Worm (Caenorhabditis elegans): ENCODE data around the gene unc-32.

unc-32 gene

ce11 chrIII:8901078-8901477 is 4.3 kb upstream of the unc-32 start:
- peak; percentile 19; the same call in 1 of the 2 replicates for TF ChIP-seq ceh-20 (GFP tag; IDR thresholded peaks at IDR 0.05)
- TF ChIP-seq php-3 (GFP tag; IDR thresholded peaks at IDR 0.05), result peak; percentile 34; the same call in 1 of the 2 replicates
- TF ChIP-seq dve-1 (tag; optimal IDR thresholded peaks at IDR 0.05; ENCODE audit: insufficient read depth), result peak; percentile 16
- TF ChIP-seq nhr-102 (tag; optimal IDR thresholded peaks at IDR 0.05), result peak; percentile 28
- TF ChIP-seq mes-2 (tag; optimal IDR thresholded peaks at IDR 0.05; ENCODE audit: poor library complexity, severe bottlenecking), result peak; percentile 16
- TF ChIP-seq nhr-48 (tag; optimal IDR thresholded peaks at IDR 0.05), result peak; percentile 23
- 0 out of 2 replicates have a peak, but pooled peaks have one; percentile 47 for TF ChIP-seq dmd-9 (GFP tag; IDR thresholded peaks at IDR 0.05)
- 0 out of 2 replicates have a peak, but pooled peaks have one; percentile 18 for TF ChIP-seq hmg-1.1 (GFP tag; IDR thresholded peaks at IDR 0.05)
- TF ChIP-seq rbr-2 (tag; optimal IDR thresholded peaks at IDR 0.05), result peak; percentile 13
- peak; percentile 47 for TF ChIP-seq lin-38 (GFP tag; IDR thresholded peaks at IDR 0.05)
- peak; percentile 39 for TF ChIP-seq hlh-11 (tag; optimal IDR thresholded peaks at IDR 0.05)
- 0 out of 2 replicates have a peak, but pooled peaks have one; percentile 11 for TF ChIP-seq D1046.2 (GFP tag; IDR thresholded peaks at IDR 0.05)
- TF ChIP-seq T26A8.4 (GFP tag; IDR thresholded peaks at IDR 0.05), result 0 out of 2 replicates have a peak, but pooled peaks have one; percentile 28
- TF ChIP-seq dmd-6 (GFP tag; IDR thresholded peaks at IDR 0.05), result peak; percentile 9; the same call in 1 of the 2 replicates

ce11 chrIII:8903263-8903662 is 2.2 kb upstream of the unc-32 start:
- TF ChIP-seq aha-1 (tag), result peak; percentile 69
- TF ChIP-seq unc-62 (GFP tag; optimal IDR thresholded peaks at IDR 0.05 in 1 of 2), result no peak
- no peak for TF ChIP-seq unc-62 (tag; optimal IDR thresholded peaks at IDR 0.05)
- TF ChIP-seq nhr-11 (tag; optimal IDR thresholded peaks at IDR 0.05), result no peak

- no peak for TF ChIP-seq madf-5 (GFP tag; IDR thresholded peaks at IDR 0.05)
- peak; percentile 92 for TF ChIP-seq tra-1 (GFP tag; IDR thresholded peaks at IDR 0.05)
- peak; percentile 29 for TF ChIP-seq nhr-10 (tag; optimal IDR thresholded peaks at IDR 0.05)
- no peak for TF ChIP-seq aly-2 (tag; optimal IDR thresholded peaks at IDR 0.05)
- TF ChIP-seq unc-39 (tag; optimal IDR thresholded peaks at IDR 0.05), result no peak
- no peak for TF ChIP-seq snpc-4 (tag; optimal IDR thresholded peaks at IDR 0.05)
- TF ChIP-seq nhr-25 (tag; optimal IDR thresholded peaks at IDR 0.05; ENCODE audit: borderline replicate concordance, insufficient read depth), result peak; percentile 71
- peak; percentile 57 to 89 for TF ChIP-seq hif-1 (tag; optimal IDR thresholded peaks at IDR 0.05)
- TF ChIP-seq dmd-9 (GFP tag; IDR thresholded peaks at IDR 0.05), result peak; percentile 90
- TF ChIP-seq sdz-12 (GFP tag; optimal IDR thresholded peaks at IDR 0.05), result no peak
- no peak for TF ChIP-seq daf-12 (tag; optimal IDR thresholded peaks at IDR 0.05)
- TF ChIP-seq ceh-62 (tag; optimal IDR thresholded peaks at IDR 0.05), result no peak
- TF ChIP-seq zip-2 (tag; optimal IDR thresholded peaks at IDR 0.05), result peak; percentile 20
- peak; percentile 78; the same call in 1 of the 2 replicates for TF ChIP-seq saeg-2 (GFP tag; IDR thresholded peaks at IDR 0.05)
- peak; percentile 90 for TF ChIP-seq set-16 (GFP tag; IDR thresholded peaks at IDR 0.05)
- TF ChIP-seq nhr-76 (tag; optimal IDR thresholded peaks at IDR 0.05), result no peak
- TF ChIP-seq F44E2.7 (GFP tag; IDR thresholded peaks at IDR 0.05), result 0 out of 2 replicates have a peak, but pooled peaks have one; percentile 24
- TF ChIP-seq Y48G9A.11 (GFP tag; IDR thresholded peaks at IDR 0.05), result peak; percentile 91
- no peak for TF ChIP-seq nhr-111 (GFP tag; optimal IDR thresholded peaks at IDR 0.05)
- TF ChIP-seq T26A8.4 (GFP tag; IDR thresholded peaks at IDR 0.05), result peak; percentile 98
- TF ChIP-seq dve-1 (tag; optimal IDR thresholded peaks at IDR 0.05; ENCODE audit: insufficient read depth), result peak; percentile 99
- peak; percentile 81 for TF ChIP-seq ceh-44 (GFP tag; IDR thresholded peaks at IDR 0.05)
- TF ChIP-seq F37D6.2 (tag; optimal IDR thresholded peaks at IDR 0.05), result peak; percentile 87
- TF ChIP-seq hmg-1.1 (GFP tag; IDR thresholded peaks at IDR 0.05), result peak; percentile 98
- no peak for TF ChIP-seq Y75B8A.6 (GFP tag; IDR thresholded peaks at IDR 0.05)
- peak; percentile 91 for TF ChIP-seq mdt-29 (GFP tag; IDR thresholded peaks at IDR 0.05)
- peak; percentile 93 for TF ChIP-seq egl-43 (GFP tag; IDR thresholded peaks at IDR 0.05)
- peak; percentile 92 for TF ChIP-seq lin-38 (GFP tag; IDR thresholded peaks at IDR 0.05)
- TF ChIP-seq spr-1 (tag; optimal IDR thresholded peaks at IDR 0.05), result peak; percentile 93
- peak; percentile 95 for TF ChIP-seq arid-1 (GFP tag; conservative IDR thresholded peaks at IDR 0.05)
- peak; percentile 64 to 91 for TF ChIP-seq daf-16 (GFP tag; optimal IDR thresholded peaks at IDR 0.05)
- peak; percentile 89 for TF ChIP-seq daf-16 (tag; optimal IDR thresholded peaks at IDR 0.05)
- TF ChIP-seq ztf-11 (tag; optimal IDR thresholded peaks at IDR 0.05), result no peak
- peak in 1 of 2 experiments; percentile 26 for TF ChIP-seq ZK546.5 (tag; optimal IDR thresholded peaks at IDR 0.05)
- no peak for TF ChIP-seq lim-7 (GFP tag; IDR thresholded peaks at IDR 0.05)
Measured at ce11 chrIII:8904044-8904443, 1.4 kb upstream of the unc-32 start, which contains the start of gene lin-9. Gene lin-9, minus strand, starts transcription at chrIII:8904131.

All from whole organism, L4 larva.